Worm (Caenorhabditis elegans): ENCODE results near the gene ent-3.
"Not testable (repeated sequence)": the region's sequence is repeated elsewhere in the genome, so short reads cannot be mapped to it uniquely, and the experiment has no call there.

Gene ent-3

DNA sequence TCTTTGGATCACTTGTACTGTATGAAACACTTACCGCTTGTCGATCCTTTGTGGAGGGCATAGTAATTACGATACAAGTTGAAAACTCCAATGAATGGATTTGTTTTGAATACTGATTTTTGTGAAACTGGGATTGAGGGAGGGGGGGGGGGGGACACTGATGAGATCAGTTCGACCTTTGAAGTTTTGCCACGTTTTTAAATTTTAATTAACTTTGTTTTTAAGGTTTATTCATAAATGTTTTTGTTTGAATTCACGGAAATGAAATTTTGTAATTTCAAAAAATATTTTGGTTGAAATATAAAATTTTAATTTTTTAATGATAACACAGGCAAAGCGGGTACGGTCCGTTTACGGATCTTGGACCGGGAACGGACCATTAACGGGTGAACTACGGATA, at the start of gene ent-3:
TSS of gene ent-3 (minus strand) at position 101 of the 400 bp plus-strand sequence.
- TF ChIP-seq W03F9.2 (tag; optimal IDR thresholded peaks at IDR 0.05): no peak
- no peak for TF ChIP-seq dao-5 (tag; optimal IDR thresholded peaks at IDR 0.05)
- no peak for TF ChIP-seq him-1 (tag; optimal IDR thresholded peaks at IDR 0.05)

DNA sequence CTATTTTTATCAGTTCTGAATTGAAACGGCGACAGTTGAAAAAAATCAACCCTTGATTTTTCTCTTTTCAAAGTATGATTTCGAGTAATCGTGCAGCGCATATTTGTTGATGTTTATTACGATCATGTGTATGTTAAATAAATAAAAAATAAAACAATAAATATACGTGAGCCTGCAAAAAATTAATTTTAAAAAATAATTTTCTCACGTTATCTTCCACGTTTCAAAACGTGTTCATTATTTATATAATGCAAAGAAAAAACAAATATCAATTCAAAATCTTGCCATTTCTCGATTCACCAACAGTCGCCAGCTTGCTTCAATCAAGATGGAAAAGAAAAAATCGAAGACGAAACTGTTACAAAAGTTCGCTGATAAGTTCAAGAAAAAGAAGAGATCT, 47.4 kb upstream of the ent-3 start, which contains the start of gene F40G12.10:
TSS of gene F40G12.10 (plus strand) at position 301 of the 400 bp plus-strand sequence.
- TF ChIP-seq dao-5 (tag; optimal IDR thresholded peaks at IDR 0.05) (no peak), W03F9.2 (tag; optimal IDR thresholded peaks at IDR 0.05) (no peak), him-1 (tag; optimal IDR thresholded peaks at IDR 0.05) (no peak)

DNA sequence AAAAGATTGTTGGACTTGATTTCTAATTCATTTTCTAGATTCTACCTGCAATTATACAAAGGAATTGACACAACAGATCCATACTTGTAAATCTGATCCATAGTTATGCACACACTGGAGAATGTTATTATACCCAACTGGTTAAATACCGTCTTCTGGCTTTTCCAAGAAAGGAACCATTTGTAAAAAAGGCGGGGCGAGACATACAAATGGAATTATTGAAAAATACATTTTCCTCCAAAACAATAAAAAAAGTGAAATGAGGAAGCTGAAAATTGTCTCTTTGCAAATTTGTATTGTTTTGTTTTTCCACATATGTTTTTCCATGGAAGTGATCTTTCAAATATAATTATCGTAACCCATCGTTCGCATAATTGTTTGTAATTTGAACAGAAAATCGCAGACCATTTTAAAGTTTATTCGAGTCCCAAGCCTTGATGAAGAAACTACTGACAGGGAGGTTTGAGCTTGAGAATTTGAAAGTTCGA, 46.4 kb upstream of the ent-3 start, which contains the start of the genes srt-74 and F40G12.9:
TSS of gene srt-74 (minus strand) at position 101 of the 488 bp plus-strand sequence.
TSS of gene F40G12.9 (plus strand) at position 438 of the 488 bp plus-strand sequence.
- TF ChIP-seq W03F9.2 (tag; optimal IDR thresholded peaks at IDR 0.05) (no peak), dao-5 (tag; optimal IDR thresholded peaks at IDR 0.05) (no peak), him-1 (tag; optimal IDR thresholded peaks at IDR 0.05) (no peak)

DNA sequence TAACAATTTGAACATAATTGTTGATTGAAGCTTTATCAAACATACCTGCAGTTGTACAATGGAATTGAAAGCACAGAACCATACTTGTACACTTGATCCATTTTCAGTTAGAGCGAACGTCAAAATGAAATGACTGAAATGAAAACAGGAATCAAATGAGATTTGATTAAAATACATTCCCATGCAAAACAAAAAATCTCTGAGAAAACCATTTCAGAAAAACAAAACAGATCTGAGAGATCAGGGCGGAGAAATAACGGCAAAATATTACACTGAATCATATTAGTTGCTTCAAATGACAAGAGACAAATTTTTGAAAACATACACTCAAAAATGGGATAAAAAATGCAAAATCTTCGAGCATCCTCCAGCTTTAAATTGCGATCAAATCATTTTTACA, 43.9 kb upstream of the ent-3 start, which contains the start of gene srt-33:
TSS of gene srt-33 (minus strand) at position 101 of the 400 bp plus-strand sequence.
- no peak for TF ChIP-seq dao-5 (tag; optimal IDR thresholded peaks at IDR 0.05)
- no peak for TF ChIP-seq W03F9.2 (tag; optimal IDR thresholded peaks at IDR 0.05)
- no peak for TF ChIP-seq him-1 (tag; optimal IDR thresholded peaks at IDR 0.05)

DNA sequence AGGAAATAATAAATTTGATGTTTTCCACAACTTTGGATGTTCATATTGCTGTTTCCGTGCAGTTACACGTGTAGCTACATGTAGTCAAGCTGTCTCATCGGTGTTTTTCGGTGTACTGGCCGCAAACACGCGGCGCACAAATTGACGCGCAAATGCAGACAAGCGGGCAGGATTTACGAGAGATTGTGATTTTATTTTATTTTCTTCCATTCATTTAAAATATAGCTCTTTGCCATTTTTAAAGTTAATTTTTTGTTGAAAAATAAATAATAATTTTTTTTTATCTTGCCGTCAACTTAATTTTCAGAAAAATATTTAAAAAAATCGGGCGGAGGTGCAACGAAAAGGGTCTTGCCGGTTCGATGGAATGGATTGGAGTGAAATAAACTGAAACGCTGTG, 38.4 kb upstream of the ent-3 start, which contains the start of gene F40G12.7:
TSS of gene F40G12.7 (plus strand) at position 301 of the 400 bp plus-strand sequence.
- not testable (repeated sequence) for TF ChIP-seq him-1, W03F9.2, dao-5 (tag; optimal IDR thresholded peaks at IDR 0.05)

DNA sequence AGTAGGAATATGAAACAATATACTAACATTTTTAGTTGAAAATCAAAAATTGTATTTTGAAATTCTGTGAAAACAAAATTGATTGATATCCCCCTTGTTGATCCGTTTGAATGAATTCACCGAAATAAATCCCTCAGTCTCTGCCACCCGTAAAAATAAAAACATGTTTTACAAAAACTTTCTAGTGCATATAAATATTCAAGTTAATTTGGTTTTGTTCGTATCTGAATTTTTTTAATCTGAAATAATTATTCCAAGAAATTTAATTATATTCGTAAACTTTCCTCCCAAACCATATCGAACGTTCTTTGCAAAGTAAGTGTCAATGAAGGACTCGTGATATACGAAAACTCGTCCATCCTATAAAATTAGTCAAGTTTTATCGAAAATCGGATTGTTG, 37.2 kb upstream of the ent-3 start, which contains the start of gene F40G12.6:
TSS of gene F40G12.6 (minus strand) at position 101 of the 400 bp plus-strand sequence.
- TF ChIP-seq dao-5 (tag; optimal IDR thresholded peaks at IDR 0.05) (no peak), him-1 (tag; optimal IDR thresholded peaks at IDR 0.05) (no peak), W03F9.2 (tag; optimal IDR thresholded peaks at IDR 0.05) (no peak)

DNA sequence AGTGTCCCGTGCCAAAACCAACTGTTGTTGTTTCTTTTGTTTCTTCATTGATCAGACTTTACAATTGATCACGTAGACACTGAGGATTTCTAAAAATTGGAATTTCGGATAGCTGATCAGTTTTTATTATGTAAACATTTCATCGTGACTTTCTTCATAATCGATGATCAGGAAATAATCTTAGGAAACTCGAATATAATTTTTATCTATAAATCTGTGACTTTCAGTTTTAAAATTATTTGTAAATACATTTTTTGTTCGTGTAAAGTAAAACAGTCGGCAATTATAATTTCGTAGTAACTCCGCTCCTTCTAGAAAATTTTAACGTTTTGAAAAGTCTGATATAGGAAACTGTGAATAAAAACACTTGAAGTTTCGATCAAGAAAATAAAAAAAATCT, 34.9 kb upstream of the ent-3 start, which contains the start of gene F40G12.5:
TSS of gene F40G12.5 (minus strand) at position 101 of the 400 bp plus-strand sequence.
- TF ChIP-seq him-1 (tag; optimal IDR thresholded peaks at IDR 0.05): no peak
- no peak for TF ChIP-seq W03F9.2 (tag; optimal IDR thresholded peaks at IDR 0.05)
- TF ChIP-seq dao-5 (tag; optimal IDR thresholded peaks at IDR 0.05): no peak

DNA sequence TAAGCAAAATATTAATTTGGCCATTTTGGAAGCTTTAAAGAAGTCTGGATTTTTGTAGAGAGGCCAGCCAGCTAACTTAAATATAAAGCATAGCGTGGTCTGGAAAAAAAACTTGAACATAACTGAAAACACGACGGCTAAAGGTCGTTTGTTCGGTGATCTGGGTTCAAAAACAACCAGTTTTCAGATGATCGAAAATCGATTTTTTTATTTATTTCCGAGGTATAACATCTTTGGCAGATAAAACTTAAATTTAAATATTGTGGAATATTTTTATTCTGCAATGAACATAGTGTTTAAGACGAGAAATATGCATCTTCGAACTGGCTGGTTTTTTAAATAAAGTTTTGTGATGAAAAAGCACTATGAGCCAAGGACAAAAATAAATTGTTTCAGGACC, 32.8 kb upstream of the ent-3 start, which contains the start of gene F40G12.4:
TSS of gene F40G12.4 (minus strand) at position 101 of the 400 bp plus-strand sequence.
- no peak for TF ChIP-seq dao-5 (tag; optimal IDR thresholded peaks at IDR 0.05)
- TF ChIP-seq W03F9.2 (tag; optimal IDR thresholded peaks at IDR 0.05): no peak
- no peak for TF ChIP-seq him-1 (tag; optimal IDR thresholded peaks at IDR 0.05)

DNA sequence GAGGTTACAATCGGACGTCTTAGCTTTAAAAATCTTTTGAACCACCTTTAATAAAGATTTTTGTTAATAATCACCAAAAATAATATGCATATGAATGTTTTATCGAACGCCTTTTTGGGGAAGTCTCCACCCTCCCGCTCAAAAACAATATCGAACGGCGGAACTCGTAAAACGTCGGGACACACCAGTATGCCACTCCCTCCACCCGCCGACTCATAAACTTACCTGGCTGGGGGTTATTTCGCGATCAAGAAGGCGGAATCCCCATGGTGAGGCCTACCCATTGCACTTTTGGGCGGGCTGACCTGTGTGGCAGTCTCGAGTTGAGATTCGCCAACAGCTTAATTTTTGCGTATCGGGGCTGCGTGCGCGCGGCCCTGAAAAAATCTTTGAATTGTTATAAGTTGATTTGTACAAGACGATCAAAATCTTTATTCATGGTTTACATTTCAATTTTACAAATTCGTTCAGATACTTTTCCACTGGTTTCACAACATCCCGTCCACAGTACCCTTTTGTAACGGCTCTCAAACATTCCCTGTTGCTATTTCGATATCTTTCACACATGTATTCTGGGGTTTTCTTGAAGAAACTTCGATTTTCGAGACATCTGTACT, 31.6 kb upstream of the ent-3 start:
- TF ChIP-seq dao-5 (tag; optimal IDR thresholded peaks at IDR 0.05): no peak
- no peak for TF ChIP-seq W03F9.2 (tag; optimal IDR thresholded peaks at IDR 0.05)
- no peak for TF ChIP-seq him-1 (tag; optimal IDR thresholded peaks at IDR 0.05)

DNA sequence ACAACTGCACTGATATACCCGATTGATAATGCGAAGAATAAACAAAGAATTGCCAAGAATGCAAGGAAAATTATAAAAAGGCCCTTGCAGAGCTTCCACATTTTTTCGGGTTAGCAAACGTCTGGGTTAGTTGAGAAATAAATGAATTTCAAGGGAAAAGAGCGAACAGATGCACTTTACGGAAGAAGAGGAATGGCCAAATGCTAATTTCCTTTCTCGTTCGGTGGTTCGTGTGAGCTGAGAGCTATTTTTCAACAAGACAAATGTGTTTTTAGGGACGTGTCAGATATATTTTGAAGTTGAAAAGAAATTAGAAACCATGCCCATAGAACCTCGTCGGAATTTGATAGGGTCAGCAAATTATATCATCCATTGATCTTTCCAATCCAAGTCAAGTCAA, 25.0 kb upstream of the ent-3 start, which contains the start of gene F40G12.2:
TSS of gene F40G12.2 (minus strand) at position 101 of the 400 bp plus-strand sequence.
- TF ChIP-seq dao-5 (tag; optimal IDR thresholded peaks at IDR 0.05): no peak
- no peak for TF ChIP-seq him-1 (tag; optimal IDR thresholded peaks at IDR 0.05)

DNA sequence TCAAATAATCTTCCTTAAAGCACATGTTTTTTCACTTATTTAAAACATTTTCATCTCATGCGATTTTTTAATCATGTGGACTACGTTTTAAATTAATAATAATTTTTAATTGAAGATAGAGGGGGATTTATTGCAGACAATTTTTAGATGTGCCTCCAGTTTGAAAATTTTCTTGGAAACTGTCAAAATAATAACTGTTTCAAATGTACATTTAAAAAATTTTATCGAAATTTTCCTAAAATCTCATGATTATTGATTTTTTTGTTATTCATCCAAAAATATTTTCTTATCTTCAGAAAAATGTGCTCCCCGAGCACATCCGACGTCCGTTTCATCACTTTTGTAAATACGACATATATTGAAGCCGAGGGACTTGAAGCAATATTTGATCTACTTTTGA, 21.0 kb upstream of the ent-3 start, which contains the start of gene sre-8:
TSS of gene sre-8 (plus strand) at position 301 of the 400 bp plus-strand sequence.
- TF ChIP-seq dao-5 (tag; optimal IDR thresholded peaks at IDR 0.05) (no peak), W03F9.2 (tag; optimal IDR thresholded peaks at IDR 0.05) (no peak), him-1 (tag; optimal IDR thresholded peaks at IDR 0.05) (no peak)

DNA sequence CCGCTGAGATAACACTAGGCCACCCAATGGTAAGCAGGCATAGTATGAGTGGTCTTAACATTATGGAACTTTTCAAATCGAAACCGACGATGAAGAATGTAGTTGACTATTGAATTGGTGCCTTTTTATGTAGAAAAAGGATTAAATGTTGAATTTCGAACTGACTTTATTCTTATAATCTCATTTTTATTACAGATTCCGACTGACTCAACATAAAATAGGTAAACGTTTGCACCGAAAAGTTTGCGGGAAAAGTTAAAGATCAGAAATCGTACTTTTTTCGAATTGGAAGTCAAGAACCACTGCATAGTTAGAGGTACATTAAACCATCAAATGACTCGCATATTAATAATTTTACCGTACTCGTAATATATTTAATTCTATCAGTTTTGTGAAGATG, 18.4 kb upstream of the ent-3 start, which contains the start of gene K02E11.7:
TSS of gene K02E11.7 (minus strand) at position 101 of the 400 bp plus-strand sequence.
- TF ChIP-seq him-1 (tag; optimal IDR thresholded peaks at IDR 0.05) (no peak), dao-5 (tag; optimal IDR thresholded peaks at IDR 0.05) (no peak), W03F9.2 (tag; optimal IDR thresholded peaks at IDR 0.05) (no peak)

DNA sequence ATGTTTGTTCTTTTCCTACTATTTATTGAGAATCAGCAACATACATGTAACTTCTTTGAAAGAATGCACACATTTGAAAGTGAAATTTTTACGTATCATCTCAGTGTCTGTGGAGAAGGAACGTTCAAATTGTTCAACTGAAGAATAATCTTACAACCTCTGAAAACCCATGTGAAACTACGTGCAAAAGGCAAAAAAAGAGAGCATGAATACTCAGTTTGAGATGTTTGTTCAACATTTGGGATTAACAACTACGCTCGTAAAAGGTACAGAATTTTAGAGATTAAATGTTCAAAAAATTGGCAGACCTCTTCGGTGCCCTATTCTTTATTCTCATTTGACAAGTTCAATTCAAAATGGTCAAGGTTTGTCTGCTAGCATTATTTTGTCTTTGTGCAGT, 16.2 kb upstream of the ent-3 start, which contains the start of gene K02E11.5:
TSS of gene K02E11.5 (plus strand) at position 301 of the 400 bp plus-strand sequence.
- TF ChIP-seq dao-5 (tag; optimal IDR thresholded peaks at IDR 0.05) (no peak), him-1 (tag; optimal IDR thresholded peaks at IDR 0.05) (no peak), W03F9.2 (tag; optimal IDR thresholded peaks at IDR 0.05) (no peak)

DNA sequence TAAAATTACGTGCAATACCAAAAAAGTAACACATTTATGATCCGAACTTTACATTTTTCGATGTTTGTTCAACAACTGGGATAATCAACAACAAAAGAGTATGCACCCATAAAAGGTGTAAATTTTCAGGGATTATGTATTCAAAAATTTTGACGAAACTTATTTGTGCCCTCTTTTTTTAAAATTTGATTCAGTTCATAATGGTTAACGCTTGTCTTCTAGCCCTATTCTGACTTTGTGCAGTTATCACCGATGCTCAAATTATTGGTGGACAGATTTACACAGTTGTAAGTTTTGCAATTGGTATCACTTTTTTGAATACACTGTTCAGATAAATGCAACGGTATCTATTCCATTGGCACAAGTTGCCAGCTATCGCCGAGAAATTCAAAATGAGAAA, 12.8 kb upstream of the ent-3 start, which contains the start of gene K02E11.6:
TSS of gene K02E11.6 (plus strand) at position 149 of the 400 bp plus-strand sequence.
- TF ChIP-seq him-1 (tag; optimal IDR thresholded peaks at IDR 0.05) (no peak), dao-5 (tag; optimal IDR thresholded peaks at IDR 0.05) (no peak), W03F9.2 (tag; optimal IDR thresholded peaks at IDR 0.05) (no peak)
